Fruit fly (Drosophila melanogaster) whole organism, prepupa: ENCODE results near the gene CG5346.

Experiments
- Blimp-1 ChIP-seq: fragments of 200-800 bp; sonication (Bioruptor generic); optimal IDR thresholded peaks from 3 replicates; lab custom pipeline; 2017; ENCODE audit warnings: missing biosample characterization, missing genetic modification characterization, mild to moderate bottlenecking, moderate library complexity, missing genetic modification reagents
- CG11294 ChIP-seq: fragments of 200-800 bp; sonication (Bioruptor generic); IDR thresholded peaks from 2 replicates; pipeline ENCODE4 v1.3.6; 2022; ENCODE audit warnings: missing biosample characterization, missing genetic modification characterization
- CG34406 ChIP-seq: fragments of 200-800 bp; sonication (Bioruptor generic); optimal IDR thresholded peaks from 3 replicates; lab custom pipeline; 2016; ENCODE audit warnings: missing biosample characterization, missing genetic modification characterization
- CG6163 ChIP-seq: fragments of 200-800 bp; sonication (Bioruptor generic); IDR thresholded peaks from 3 replicates; pipeline ENCODE4 v1.3.6; 2022; ENCODE audit warnings: missing biosample characterization, missing genetic modification characterization
- CG8119 ChIP-seq: fragments of 200-800 bp; sonication (Bioruptor generic); IDR thresholded peaks from 3 replicates; pipeline ENCODE4 v1.3.6; 2022; ENCODE audit warnings: missing biosample characterization, missing genetic modification characterization
- Lpt ChIP-seq: fragments of 200-800 bp; sonication (Bioruptor generic); optimal IDR thresholded peaks from 3 replicates; lab custom pipeline; 2016; ENCODE audit warnings: missing biosample characterization, missing genetic modification characterization
- lz ChIP-seq: fragments of 200-800 bp; sonication (Bioruptor generic); optimal IDR thresholded peaks from 3 replicates; lab custom pipeline; 2016; ENCODE audit warnings: missing biosample characterization, missing genetic modification characterization
- pdm3 ChIP-seq: fragments of 200-800 bp; sonication (Bioruptor generic); optimal IDR thresholded peaks from 3 replicates; lab custom pipeline; 2016; ENCODE audit warnings: missing biosample characterization, missing genetic modification characterization
- ss ChIP-seq, 2 experiments: fragments of 200-800 bp; sonication (Bioruptor generic); optimal IDR thresholded peaks; 2 replicates in 1 of 2; 3 replicates in 1 of 2; lab custom pipeline; 2017 to 2018; ENCODE audit warnings: mild to moderate bottlenecking in 2 of 2, missing biosample characterization in 2 of 2, missing genetic modification characterization in 2 of 2, moderate library complexity in 1 of 2

- TF ChIP-seq CG6163 (no peak), CG34406 (GFP tag; lab: Kevin White, UChicago) (no peak), ss (GFP tag; optimal IDR thresholded peaks at IDR 0.05; lab: Kevin White, UChicago) (peak in 1 of 2 experiments; percentile 36), CG8119 (GFP tag; lab: Robert Waterston, UW) (no peak), CG11294 (no peak), lz (GFP tag; lab: Kevin White, UChicago) (no peak), Lpt (GFP tag; lab: Kevin White, UChicago) (no peak), Blimp-1 (no peak), pdm3 (peak; percentile 1)
Measured at dm6 chr3R:22547585-22548022, 19.1 kb upstream of the CG5346 start, which contains the start of gene AdipoR.
